Worm (Caenorhabditis elegans): ENCODE data around the gene efl-3.

Gene efl-3

DNA sequence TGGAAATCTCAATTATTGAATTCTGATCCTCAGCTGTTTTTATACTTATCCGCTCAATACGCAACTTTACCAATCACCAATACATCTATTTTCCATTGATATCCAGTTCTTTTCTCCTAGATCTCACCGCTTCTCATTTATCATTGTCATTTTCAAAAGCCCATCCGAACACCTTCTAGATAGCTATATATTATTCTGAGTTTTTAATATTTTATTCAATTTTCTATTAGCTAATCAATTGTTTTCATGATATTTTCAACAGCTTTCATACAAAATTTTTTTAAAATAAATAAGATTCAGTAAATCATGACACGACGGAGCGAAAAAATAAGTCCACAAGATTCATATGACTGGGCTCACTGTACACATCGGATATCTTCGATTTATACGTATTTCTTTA, 31.3 kb upstream of the efl-3 start, which contains the start of gene F49E12.12:
Gene F49E12.12 (plus strand): TSS at position 301 of the 400 bp plus-strand sequence.
- no peak for TF ChIP-seq dox-1 (GFP tag; IDR thresholded peaks at IDR 0.05)
- TF ChIP-seq fkh-3 (tag; optimal IDR thresholded peaks at IDR 0.05), result no peak
- no peak for TF ChIP-seq F10E7.11 (tag; optimal IDR thresholded peaks at IDR 0.05)
- no peak for TF ChIP-seq F22D6.2 (tag; optimal IDR thresholded peaks at IDR 0.05)
- TF ChIP-seq K11D2.4 (GFP tag; IDR thresholded peaks at IDR 0.05), result no peak
- TF ChIP-seq snpc-1.3 (tag; optimal IDR thresholded peaks at IDR 0.05; ENCODE audit: insufficient read depth), result no peak

DNA sequence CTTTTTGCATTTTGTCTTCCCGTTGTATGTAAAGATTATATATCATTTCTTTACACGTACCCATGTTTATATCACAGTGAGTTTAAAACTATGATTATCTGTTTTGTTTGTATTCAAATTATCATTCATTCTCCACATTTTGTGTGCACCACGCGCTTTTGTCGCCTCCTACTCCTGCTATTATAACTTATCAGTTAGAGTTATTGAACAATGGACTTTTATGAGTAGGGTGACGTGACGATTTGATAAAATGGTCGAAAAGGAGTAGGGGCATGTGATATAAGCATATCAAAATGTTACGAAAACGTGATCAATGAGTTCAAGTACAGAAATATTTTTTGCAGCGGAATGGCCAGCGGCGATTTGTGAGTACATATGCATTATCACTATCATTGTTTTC, 29.6 kb upstream of the efl-3 start:
- TF ChIP-seq ztf-22 (GFP tag; optimal IDR thresholded peaks at IDR 0.05) (peak; percentile 34), unc-62 (GFP tag; optimal IDR thresholded peaks at IDR 0.05) (peak; percentile 57), madf-10 (tag; optimal IDR thresholded peaks at IDR 0.05) (no peak), pha-4 (tag; optimal IDR thresholded peaks at IDR 0.05) (peak; percentile 83), atf-7 (tag; optimal IDR thresholded peaks at IDR 0.05) (peak; percentile 78), nhr-80 (tag; optimal IDR thresholded peaks at IDR 0.05) (peak; percentile 89), Y53G8AR.9 (GFP tag; conservative IDR thresholded peaks at IDR 0.05) (no peak)

DNA sequence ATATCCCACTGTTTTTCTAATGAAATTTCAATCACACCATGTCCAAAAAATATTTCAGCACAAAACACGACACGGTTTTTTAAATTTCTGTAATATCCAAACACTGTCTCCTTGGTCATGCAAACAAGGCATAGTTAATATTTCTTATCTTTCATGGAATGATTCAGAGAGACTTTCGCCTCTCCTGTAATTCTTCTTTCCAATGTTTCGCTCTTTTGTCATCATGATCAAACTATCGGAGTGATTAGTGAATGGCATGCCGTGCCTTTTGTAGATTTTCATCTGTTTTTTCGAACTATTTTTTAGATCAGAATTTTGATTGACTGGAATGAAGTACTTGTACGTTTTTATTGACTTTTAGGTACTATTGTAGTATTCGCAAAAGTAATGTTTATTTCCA, 28.1 kb upstream of the efl-3 start:
- TF ChIP-seq nhr-80 (tag; optimal IDR thresholded peaks at IDR 0.05) (peak; percentile 93), K12H6.12 (tag; optimal IDR thresholded peaks at IDR 0.05) (no peak), atf-7 (tag; optimal IDR thresholded peaks at IDR 0.05) (peak; percentile 9)

ce11 chrII:8385561-8385960, 26.9 kb upstream of the efl-3 start:
- peak; percentile 6 for TF ChIP-seq nhr-80 (tag; optimal IDR thresholded peaks at IDR 0.05)
- no peak for TF ChIP-seq madf-8 (GFP tag; conservative IDR thresholded peaks at IDR 0.05)

DNA sequence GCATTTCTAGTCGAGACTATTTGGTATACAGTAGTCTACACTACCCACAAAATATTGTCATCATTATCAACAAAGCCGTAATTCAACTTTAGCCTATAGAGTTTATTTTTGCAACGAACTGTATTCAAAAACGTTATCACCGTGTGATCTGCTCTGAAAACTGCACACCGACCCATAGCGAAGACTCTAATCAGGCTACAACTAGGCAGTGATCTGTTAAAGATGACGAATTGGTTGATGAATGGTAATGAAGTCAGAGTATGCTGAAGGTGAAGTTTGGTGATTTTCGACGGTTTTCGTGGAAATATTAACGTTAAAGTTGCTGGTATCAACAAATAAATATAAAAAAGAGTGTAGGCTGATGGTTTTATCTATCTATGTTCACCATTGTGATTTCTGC, 25.6 kb upstream of the efl-3 start:
- TF ChIP-seq hrde-1 (tag; optimal IDR thresholded peaks at IDR 0.05; ENCODE audit: borderline replicate concordance) (no peak), atf-7 (tag; optimal IDR thresholded peaks at IDR 0.05) (peak; percentile 76), nhr-80 (tag; optimal IDR thresholded peaks at IDR 0.05) (peak; percentile 74), hlh-12 (tag; optimal IDR thresholded peaks at IDR 0.05) (no peak), attf-3 (GFP tag; conservative IDR thresholded peaks at IDR 0.05) (no peak), nhr-90 (tag; optimal IDR thresholded peaks at IDR 0.05) (no peak), dox-1 (GFP tag; IDR thresholded peaks at IDR 0.05) (peak; percentile 32; the same call in 1 of the 2 replicates), attf-5 (GFP tag; optimal IDR thresholded peaks at IDR 0.05) (no peak), gei-17 (GFP tag; optimal IDR thresholded peaks at IDR 0.05) (no peak), mes-4 (tag; optimal IDR thresholded peaks at IDR 0.05) (no peak), lsl-1 (GFP tag; optimal IDR thresholded peaks at IDR 0.05) (no peak), ceh-27 (GFP tag; optimal IDR thresholded peaks at IDR 0.05) (no peak), ceh-91 (GFP tag; IDR thresholded peaks at IDR 0.05) (no peak), rec-8 (tag; optimal IDR thresholded peaks at IDR 0.05) (no peak), madf-10 (tag; optimal IDR thresholded peaks at IDR 0.05) (no peak), F52B5.7 (tag; optimal IDR thresholded peaks at IDR 0.05) (no peak), zim-3 (tag; optimal IDR thresholded peaks at IDR 0.05) (no peak)

- TF ChIP-seq F57A8.1 (GFP tag; optimal IDR thresholded peaks at IDR 0.05), result no peak
- peak; percentile 24 for TF ChIP-seq F22D6.2 (tag; optimal IDR thresholded peaks at IDR 0.05)
- no peak for TF ChIP-seq die-1 (tag; optimal IDR thresholded peaks at IDR 0.05)
- TF ChIP-seq egrh-3 (GFP tag; IDR thresholded peaks at IDR 0.05), result no peak
- no peak for TF ChIP-seq C06A6.2 (GFP tag; conservative IDR thresholded peaks at IDR 0.05)
- TF ChIP-seq nhr-90 (tag; optimal IDR thresholded peaks at IDR 0.05), result peak; percentile 27
- 0 out of 2 replicates have a peak, but pooled peaks have one; percentile 25 for TF ChIP-seq B0336.3 (GFP tag; IDR thresholded peaks at IDR 0.05)
- no peak for TF ChIP-seq T26A5.8 (tag; optimal IDR thresholded peaks at IDR 0.05)
- TF ChIP-seq ztf-3 (GFP tag; optimal IDR thresholded peaks at IDR 0.05), result no peak
- TF ChIP-seq ets-4 (GFP tag; optimal IDR thresholded peaks at IDR 0.05), result peak; percentile 73
- TF ChIP-seq F57C9.4 (tag; optimal IDR thresholded peaks at IDR 0.05), result no peak
- TF ChIP-seq atf-7 (tag; optimal IDR thresholded peaks at IDR 0.05), result peak; percentile 57
- TF ChIP-seq tbp1 (GFP tag; optimal IDR thresholded peaks at IDR 0.05), result no peak
- no peak for TF ChIP-seq ceh-91 (GFP tag; IDR thresholded peaks at IDR 0.05)
- TF ChIP-seq let-607 (tag; optimal IDR thresholded peaks at IDR 0.05), result peak in 1 of 2 experiments; percentile 40
- TF ChIP-seq dpl-1 (GFP tag; optimal IDR thresholded peaks at IDR 0.05), result no peak
Measured at ce11 chrII:8388001-8388513, 24.4 kb upstream of the efl-3 start, which contains the start of gene drd-1. drd-1 (plus strand) TSS chrII:8388051.
